Fruit fly (Drosophila melanogaster) whole organism, pupa: ENCODE data around the gene CG5928.

ENCODE experiments used
- CG10348 ChIP-seq: fragments of 200-800 bp; sonication (Bioruptor generic); IDR thresholded peaks from 2 replicates; pipeline ENCODE4 v1.3.6; 2022; ENCODE audit warnings: missing biosample characterization, missing genetic modification characterization
- CG12605 ChIP-seq: fragments of 200-800 bp; sonication (Bioruptor generic); IDR thresholded peaks from 2 replicates; pipeline ENCODE4 v1.3.6; 2022; ENCODE audit warnings: missing biosample characterization, missing genetic modification characterization
- CG13204 ChIP-seq: fragments of 200-800 bp; sonication (Bioruptor generic); optimal IDR thresholded peaks from 2 replicates; lab custom pipeline; 2018; ENCODE audit warnings: missing biosample characterization, mild to moderate bottlenecking, missing genetic modification characterization, moderate library complexity
- CG14655 ChIP-seq: fragments of 200-800 bp; sonication (Bioruptor generic); optimal IDR thresholded peaks from 3 replicates; lab custom pipeline; 2017; ENCODE audit warnings: mild to moderate bottlenecking, missing biosample characterization, missing genetic modification reagents, missing genetic modification characterization
- CG15710 ChIP-seq: fragments of 200-800 bp; sonication (Bioruptor generic); optimal IDR thresholded peaks from 2 replicates; lab custom pipeline; 2018; ENCODE audit warnings: missing biosample characterization, mild to moderate bottlenecking, missing genetic modification characterization, moderate library complexity
- CG17806 ChIP-seq: fragments of 200-800 bp; sonication (Bioruptor generic); optimal IDR thresholded peaks from 2 replicates; lab custom pipeline; 2018; ENCODE audit warnings: missing biosample characterization, mild to moderate bottlenecking, missing genetic modification characterization, moderate library complexity
- CG32121 ChIP-seq: fragments of 200-800 bp; sonication (Bioruptor generic); IDR thresholded peaks from 2 replicates; pipeline ENCODE4 v1.3.6; 2022; ENCODE audit warnings: missing biosample characterization, missing genetic modification characterization
- CG34367 ChIP-seq: fragments of 200-800 bp; sonication (Bioruptor generic); optimal IDR thresholded peaks from 2 replicates; lab custom pipeline; 2018; ENCODE audit warnings: missing biosample characterization, mild to moderate bottlenecking, missing genetic modification characterization
- CG4496 ChIP-seq: fragments of 200-800 bp; sonication (Bioruptor generic); IDR thresholded peaks from 3 replicates; pipeline ENCODE4 v1.3.6; 2022; ENCODE audit warnings: missing biosample characterization, missing genetic modification characterization
- CG8159 ChIP-seq: fragments of 200-800 bp; sonication (Bioruptor generic); optimal IDR thresholded peaks from 3 replicates; lab custom pipeline; 2018; ENCODE audit warnings: missing biosample characterization, mild to moderate bottlenecking, missing genetic modification characterization, moderate library complexity
- CG8301 ChIP-seq: fragments of 200-800 bp; sonication (Bioruptor generic); optimal IDR thresholded peaks from 2 replicates; lab custom pipeline; 2018; ENCODE audit warnings: missing biosample characterization, mild to moderate bottlenecking, missing genetic modification characterization
- CG9948 ChIP-seq: fragments of 200-800 bp; sonication (Bioruptor generic); optimal IDR thresholded peaks from 2 replicates; lab custom pipeline; 2018; ENCODE audit warnings: missing biosample characterization, mild to moderate bottlenecking, missing genetic modification characterization, moderate library complexity
- D1 ChIP-seq: fragments of 200-800 bp; sonication (Bioruptor generic); optimal IDR thresholded peaks from 2 replicates; lab custom pipeline; 2018; ENCODE audit warnings: missing biosample characterization, mild to moderate bottlenecking, missing genetic modification characterization, moderate library complexity
- EcR ChIP-seq: fragments of 200-800 bp; sonication (Bioruptor generic); optimal IDR thresholded peaks from 3 replicates; lab custom pipeline; 2019; ENCODE audit warnings: missing biosample characterization, missing genetic modification characterization, mild to moderate bottlenecking, moderate library complexity, missing genetic modification reagents
- Ets98B ChIP-seq: fragments of 200-800 bp; sonication (Bioruptor generic); IDR thresholded peaks from 2 replicates; pipeline ENCODE4 v1.3.6; 2022; ENCODE audit warnings: missing biosample characterization, missing genetic modification characterization
- Pif1A ChIP-seq: fragments of 200-800 bp; sonication (Bioruptor generic); optimal IDR thresholded peaks from 3 replicates; lab custom pipeline; 2016; ENCODE audit warnings: missing biosample characterization, missing genetic modification characterization
- Pif1B ChIP-seq: fragments of 200-800 bp; sonication (Bioruptor generic); optimal IDR thresholded peaks from 3 replicates; lab custom pipeline; 2016; ENCODE audit warnings: missing biosample characterization, missing genetic modification characterization
- Snoo ChIP-seq: fragments of 200-800 bp; sonication (Bioruptor generic); optimal IDR thresholded peaks from 3 replicates; lab custom pipeline; 2017; ENCODE audit warnings: missing biosample characterization, mild to moderate bottlenecking, missing genetic modification characterization, inconsistent platforms
- fd96Ca ChIP-seq: fragments of 200-800 bp; sonication (Bioruptor generic); IDR thresholded peaks from 3 replicates; pipeline ENCODE4 v1.3.6; 2022; ENCODE audit warnings: missing biosample characterization, missing genetic modification characterization
- gl ChIP-seq: fragments of 200-800 bp; sonication (Bioruptor generic); optimal IDR thresholded peaks from 2 replicates; lab custom pipeline; 2018; ENCODE audit warnings: missing biosample characterization, mild to moderate bottlenecking, missing genetic modification characterization
- rn ChIP-seq: fragments of 200-800 bp; sonication (Bioruptor generic); IDR thresholded peaks from 2 replicates; pipeline ENCODE4 v1.3.6; 2022; ENCODE audit warnings: missing biosample characterization, missing genetic modification characterization

CG5928 gene

DNA sequence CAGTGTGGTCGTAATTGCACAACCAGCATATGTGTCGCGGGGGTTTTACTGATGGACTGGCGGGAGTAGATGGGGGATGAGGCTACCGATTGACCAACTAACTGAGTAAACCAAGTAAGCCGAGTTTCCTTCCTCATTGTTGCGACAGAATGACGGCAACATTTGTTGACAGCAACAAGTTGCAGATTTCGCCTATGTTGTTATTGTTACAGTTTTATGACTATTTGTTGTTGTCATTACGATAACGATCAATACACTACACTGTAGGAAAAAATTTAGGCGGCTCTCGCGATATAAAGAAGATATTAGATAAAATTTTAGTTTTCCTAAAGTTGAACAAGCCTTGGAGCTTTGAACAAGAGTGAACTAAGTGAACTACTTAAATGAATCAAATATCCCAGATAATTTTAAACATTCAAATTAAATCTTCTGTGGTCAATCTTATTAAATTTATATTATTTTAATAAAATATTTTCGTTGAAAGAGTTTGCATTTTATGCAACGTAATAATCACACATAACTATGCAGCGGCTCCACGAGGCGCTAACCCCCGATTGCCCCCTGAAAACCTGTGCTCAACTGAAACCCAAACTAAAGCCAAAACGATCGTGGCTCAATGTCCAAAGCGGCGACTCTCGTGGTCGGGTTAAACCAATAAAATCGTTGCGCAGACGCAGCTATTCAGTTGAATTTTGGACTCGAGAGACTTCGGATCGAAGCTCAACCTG is at the start of gene CG5928:
CG5928 (plus strand) TSS at position 678 of the 728 bp plus-strand sequence.
- TF ChIP-seq CG8301 (tag; lab: Kevin White, UChicago) (no peak), Pif1B (no peak), CG32121 (0 out of 2 replicates have a peak, but pooled peaks have one; percentile 7)
- TF ChIP-seq, all 21 proteins: peak for 1

DNA sequence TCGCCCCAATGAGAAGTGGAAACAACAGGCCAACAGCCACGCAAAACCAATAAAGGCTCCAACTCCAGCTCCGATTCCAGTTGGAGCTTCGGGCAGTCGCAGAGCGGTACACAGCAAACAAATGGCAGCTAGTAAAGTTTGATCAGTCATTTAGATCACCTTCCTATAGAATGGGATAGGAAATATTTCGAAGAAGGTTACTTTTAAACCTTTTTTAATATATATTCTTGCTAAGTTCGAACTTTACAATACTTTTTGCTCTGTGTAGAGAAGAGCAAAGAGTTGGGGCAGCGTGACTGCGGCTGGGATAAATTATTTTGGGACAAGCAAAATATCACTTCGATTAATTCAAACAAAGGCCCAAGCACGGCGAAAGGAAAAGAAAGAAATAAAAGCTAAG is 47.5 kb upstream of the CG5928 start:
- peak; percentile 66 for TF ChIP-seq CG14655 (GFP tag; lab: Kevin White, UChicago)
- peak; percentile 47 for TF ChIP-seq gl
- peak; percentile 62; the same call in 2 of the 3 replicates for TF ChIP-seq CG4496 (GFP tag; lab: Robert Waterston, UW)
- 0 out of 2 replicates have a peak, but pooled peaks have one; percentile 13 for TF ChIP-seq CG12605 (GFP tag; lab: Robert Waterston, UW)
- peak; percentile 56 for TF ChIP-seq CG9948 (tag; lab: Kevin White, UChicago)
- TF ChIP-seq Snoo, result peak; percentile 78
- TF ChIP-seq fd96Ca (GFP tag; lab: Robert Waterston, UW), result peak; percentile 63; the same call in 1 of the 3 replicates
- no peak for TF ChIP-seq CG32121
- peak; percentile 64 for TF ChIP-seq CG34367 (tag; lab: Kevin White, UChicago)
- no peak for TF ChIP-seq CG10348 (GFP tag; lab: Robert Waterston, UW)
- peak; percentile 82 for TF ChIP-seq CG8159 (tag; lab: Kevin White, UChicago)
- TF ChIP-seq EcR (GFP tag; lab: Kevin White, UChicago), result peak; percentile 26
- peak; percentile 84 for TF ChIP-seq Pif1A (GFP tag; lab: Kevin White, UChicago)
- peak; percentile 68 for TF ChIP-seq CG17806 (tag; lab: Kevin White, UChicago)
- TF ChIP-seq Pif1B, result peak; percentile 68
- TF ChIP-seq CG15710, result peak; percentile 78
- TF ChIP-seq Ets98B (GFP tag; lab: Robert Waterston, UW), result peak; percentile 63; the same call in 1 of the 2 replicates
- TF ChIP-seq D1 (tag; lab: Kevin White, UChicago), result no peak
- TF ChIP-seq CG8301 (tag; lab: Kevin White, UChicago), result peak; percentile 48
- peak; percentile 27 for TF ChIP-seq CG13204
- TF ChIP-seq rn (GFP tag; lab: Robert Waterston, UW), result no peak

DNA sequence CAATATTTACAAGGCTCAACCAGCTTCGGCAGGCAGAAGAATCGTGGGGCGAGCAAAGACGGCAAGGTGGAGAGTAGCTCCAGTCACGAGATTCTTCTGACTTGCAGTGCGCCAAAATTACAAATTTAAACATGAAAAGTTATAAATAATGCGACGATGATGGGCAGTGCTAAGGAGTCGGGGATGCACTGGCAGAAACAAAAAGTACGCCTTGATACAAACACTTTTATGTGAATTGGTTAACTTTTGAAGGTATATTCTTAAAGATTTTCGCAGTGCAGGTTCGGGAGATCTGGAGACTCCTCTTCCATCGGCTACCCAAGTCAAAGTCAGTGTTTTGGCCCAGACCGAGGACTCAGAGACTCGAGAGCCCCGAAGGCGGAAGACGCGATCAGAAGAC is 46.3 kb upstream of the CG5928 start:
- TF ChIP-seq CG17806 (tag; lab: Kevin White, UChicago), result peak; percentile 8
- TF ChIP-seq fd96Ca (GFP tag; lab: Robert Waterston, UW), result 0 out of 3 replicates have a peak, but pooled peaks have one; percentile 12
- peak; percentile 1 for TF ChIP-seq CG8159 (tag; lab: Kevin White, UChicago)
- TF ChIP-seq Snoo, result peak; percentile 17
- no peak for TF ChIP-seq CG32121

DNA sequence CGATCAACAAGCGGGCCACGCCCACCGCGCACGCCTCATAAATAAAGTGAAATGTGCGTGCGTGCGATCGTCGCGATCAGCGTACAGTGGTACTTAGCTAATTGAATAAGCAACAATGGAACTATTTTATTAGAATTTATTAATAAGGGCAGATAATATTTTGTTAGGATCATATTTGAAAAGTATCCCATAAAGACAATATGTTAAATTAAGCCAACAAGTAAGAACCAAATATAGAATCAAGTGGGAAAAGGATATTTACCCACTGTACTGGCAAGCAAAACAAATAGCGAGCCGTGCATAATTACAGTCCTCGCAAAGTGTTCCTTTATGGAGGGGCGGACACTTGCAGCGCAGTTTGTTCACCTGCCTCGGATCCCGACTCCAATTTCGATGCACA is 45.7 kb upstream of the CG5928 start:
- peak; percentile 65 for TF ChIP-seq CG9948 (tag; lab: Kevin White, UChicago)
- peak; percentile 39 for TF ChIP-seq Pif1B
- peak; percentile 56 for TF ChIP-seq CG15710
- no peak for TF ChIP-seq CG10348 (GFP tag; lab: Robert Waterston, UW)
- peak; percentile 35 for TF ChIP-seq CG8301 (tag; lab: Kevin White, UChicago)
- peak; percentile 27; the same call in 1 of the 3 replicates for TF ChIP-seq CG4496 (GFP tag; lab: Robert Waterston, UW)
- no peak for TF ChIP-seq fd96Ca (GFP tag; lab: Robert Waterston, UW)
- TF ChIP-seq gl, result no peak
- no peak for TF ChIP-seq Ets98B (GFP tag; lab: Robert Waterston, UW)
- peak; percentile 51 for TF ChIP-seq Pif1A (GFP tag; lab: Kevin White, UChicago)
- peak; percentile 29 for TF ChIP-seq Snoo
- peak; percentile 23 for TF ChIP-seq CG34367 (tag; lab: Kevin White, UChicago)
- TF ChIP-seq CG8159 (tag; lab: Kevin White, UChicago), result peak; percentile 57
- TF ChIP-seq CG12605 (GFP tag; lab: Robert Waterston, UW), result 0 out of 2 replicates have a peak, but pooled peaks have one; percentile 36
- peak; percentile 67 for TF ChIP-seq CG17806 (tag; lab: Kevin White, UChicago)
- peak; percentile 65 for TF ChIP-seq CG14655 (GFP tag; lab: Kevin White, UChicago)
- no peak for TF ChIP-seq D1 (tag; lab: Kevin White, UChicago)
- TF ChIP-seq CG32121, result no peak
- no peak for TF ChIP-seq rn (GFP tag; lab: Robert Waterston, UW)
- no peak for TF ChIP-seq EcR (GFP tag; lab: Kevin White, UChicago)

DNA sequence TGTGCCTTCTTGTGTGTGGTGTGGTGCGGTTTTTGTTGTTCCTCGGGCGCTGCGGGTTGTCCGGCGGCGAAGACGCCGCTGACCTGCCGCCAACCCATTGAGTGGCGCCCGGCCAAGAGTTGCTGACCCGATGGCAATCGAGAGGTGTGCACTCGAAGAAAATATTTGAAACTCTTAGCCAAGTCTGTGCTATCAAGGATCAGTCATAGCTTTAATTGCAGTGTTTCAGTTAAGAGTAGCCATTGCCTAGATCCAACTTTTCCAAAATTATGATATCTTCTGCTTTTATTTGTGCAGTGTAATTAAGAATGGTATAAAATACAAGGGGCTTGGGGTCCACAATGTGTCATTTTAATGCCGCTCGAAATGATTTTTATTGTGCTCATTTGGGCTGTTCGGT is 43.1 kb upstream of the CG5928 start:
- no peak for TF ChIP-seq CG32121
- 0 out of 2 replicates have a peak, but pooled peaks have one; percentile 10 for TF ChIP-seq rn (GFP tag; lab: Robert Waterston, UW)
- no peak for TF ChIP-seq CG8301 (tag; lab: Kevin White, UChicago)
- peak; percentile 39 for TF ChIP-seq CG34367 (tag; lab: Kevin White, UChicago)
- peak; percentile 27 for TF ChIP-seq Snoo
- peak; percentile 66 for TF ChIP-seq CG15710
- TF ChIP-seq fd96Ca (GFP tag; lab: Robert Waterston, UW), result no peak
- peak; percentile 22 for TF ChIP-seq Pif1A (GFP tag; lab: Kevin White, UChicago)
- peak; percentile 54 for TF ChIP-seq CG17806 (tag; lab: Kevin White, UChicago)
- TF ChIP-seq CG9948 (tag; lab: Kevin White, UChicago), result peak; percentile 38
- peak; percentile 11 for TF ChIP-seq gl
- TF ChIP-seq Pif1B, result peak; percentile 32
- peak; percentile 50; the same call in 1 of the 3 replicates for TF ChIP-seq CG4496 (GFP tag; lab: Robert Waterston, UW)
- peak; percentile 41 for TF ChIP-seq EcR (GFP tag; lab: Kevin White, UChicago)
- no peak for TF ChIP-seq D1 (tag; lab: Kevin White, UChicago)
- TF ChIP-seq CG13204, result peak; percentile 6
- no peak for TF ChIP-seq Ets98B (GFP tag; lab: Robert Waterston, UW)
- peak; percentile 73 for TF ChIP-seq CG8159 (tag; lab: Kevin White, UChicago)
- TF ChIP-seq, all 21 proteins: peak for 13
